Comparison of ENCODE assay signal across 6 worm cellular contexts in the genomic region with DNA sequence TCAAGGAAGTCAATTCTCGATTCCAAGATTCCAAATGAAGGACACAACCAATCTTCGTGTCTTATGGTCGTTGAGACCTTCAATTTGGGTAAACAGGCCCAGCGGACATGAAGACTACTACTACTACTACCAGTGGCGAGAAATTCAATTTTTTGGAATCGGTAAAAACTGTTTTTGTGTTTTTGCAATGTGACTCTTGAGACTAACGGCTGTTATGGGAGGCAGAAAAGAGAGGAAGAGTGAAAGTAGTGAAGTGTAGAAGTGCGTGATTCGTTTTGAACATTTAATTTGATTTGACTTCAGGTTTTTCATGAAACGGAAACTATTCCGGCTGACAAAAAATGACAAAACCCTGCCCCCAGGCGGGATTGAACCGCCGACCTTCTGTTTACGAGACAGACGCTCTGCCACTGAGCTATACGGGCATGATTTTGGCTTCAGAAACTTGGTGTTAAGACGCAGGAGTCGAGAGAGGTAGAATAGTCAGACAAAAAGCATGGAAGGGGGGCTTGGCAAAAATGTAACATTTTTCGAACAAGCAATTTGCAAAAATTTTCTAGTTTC.
TF ChIP-seq lines count a peak whose summit lies in the region.

No protein-coding gene starts in this region.

TF ChIP-seq in whole organism, L1 larva, 84 proteins besides CTCF, POLR2A, EP300 and RAD21 (continues in another document):
- TF ChIP-seq ceh-88 (GFP tag; IDR thresholded peaks at IDR 0.05; lab: Robert Waterston, UW) (no peak), nhr-12 (tag; optimal IDR thresholded peaks at IDR 0.05; lab: Kevin White, UChicago) (no peak), aha-1 (tag; optimal IDR thresholded peaks at IDR 0.05; lab: Kevin White, UChicago) (no peak), mef-2 (tag; optimal IDR thresholded peaks at IDR 0.05; lab: Kevin White, UChicago) (no peak), unc-86 (tag; optimal IDR thresholded peaks at IDR 0.05; lab: Kevin White, UChicago) (no peak), fkh-10 (GFP tag; optimal IDR thresholded peaks at IDR 0.05; lab: Kevin White, UChicago) (peak; percentile 27), nhr-76 (tag; optimal IDR thresholded peaks at IDR 0.05; lab: Kevin White, UChicago) (no peak), ceh-8 (GFP tag; optimal IDR thresholded peaks at IDR 0.05; lab: Kevin White, UChicago) (no peak), nhr-90 (tag; optimal IDR thresholded peaks at IDR 0.05; lab: Kevin White, UChicago; ENCODE audit: poor library complexity) (peak; percentile 37), nhr-84 (tag; optimal IDR thresholded peaks at IDR 0.05; lab: Kevin White, UChicago) (no peak), efl-1 (optimal IDR thresholded peaks at IDR 0.05; lab: Kevin White, UChicago) (peak; percentile 21 to 51), efl-1 (GFP tag; optimal IDR thresholded peaks at IDR 0.05 in 1 of 2; lab: Kevin White, UChicago) (peak; percentile 22 to 74), efl-3 (GFP tag; optimal IDR thresholded peaks at IDR 0.05; lab: Kevin White, UChicago) (no peak), unc-130 (tag; optimal IDR thresholded peaks at IDR 0.05; lab: Kevin White, UChicago) (peak; percentile 30)

TF ChIP-seq in whole organism, L2 larva, 48 proteins besides CTCF, POLR2A, EP300 and RAD21 (continues in another document):
- TF ChIP-seq skn-1 (tag; optimal IDR thresholded peaks at IDR 0.05; lab: Kevin White, UChicago) (no peak), C34F6.9 (tag; optimal IDR thresholded peaks at IDR 0.05; lab: Kevin White, UChicago) (peak; percentile 50), nhr-237 (tag; optimal IDR thresholded peaks at IDR 0.05; lab: Kevin White, UChicago) (no peak), ama-1 (optimal IDR thresholded peaks at IDR 0.05; lab: Kevin White, UChicago) (no peak), F13H6.1 (tag; optimal IDR thresholded peaks at IDR 0.05; lab: Kevin White, UChicago) (no peak), sma-9 (GFP tag; optimal IDR thresholded peaks at IDR 0.05; lab: Kevin White, UChicago) (no peak), sma-9 (tag; optimal IDR thresholded peaks at IDR 0.05; lab: Kevin White, UChicago) (no peak), crh-2 (tag; optimal IDR thresholded peaks at IDR 0.05; lab: Kevin White, UChicago) (peak; percentile 30), nhr-6 (tag; optimal IDR thresholded peaks at IDR 0.05; lab: Kevin White, UChicago) (peak; percentile 15), unc-55 (GFP tag; optimal IDR thresholded peaks at IDR 0.05; lab: Kevin White, UChicago) (peak; percentile 31), fos-1 (tag; optimal IDR thresholded peaks at IDR 0.05; lab: Kevin White, UChicago) (peak; percentile 43), ztf-1 (GFP tag; conservative IDR thresholded peaks at IDR 0.05; lab: Robert Waterston, UW) (no peak), lin-13 (GFP tag; optimal IDR thresholded peaks at IDR 0.05; lab: Kevin White, UChicago) (peak; percentile 62), nhr-21 (tag; optimal IDR thresholded peaks at IDR 0.05; lab: Kevin White, UChicago) (peak; percentile 41), lsy-2 (tag; optimal IDR thresholded peaks at IDR 0.05; lab: Kevin White, UChicago) (peak; percentile 38 to 48)

TF ChIP-seq in whole organism, L3 larva, 47 proteins besides CTCF, POLR2A, EP300 and RAD21 (continues in another document):
- no peak for TF ChIP-seq sea-2 (GFP tag; optimal IDR thresholded peaks at IDR 0.05; lab: Kevin White, UChicago)
- TF ChIP-seq unc-62 (GFP tag; optimal IDR thresholded peaks at IDR 0.05; lab: Kevin White, UChicago), result no peak
- TF ChIP-seq ceh-28 (tag; optimal IDR thresholded peaks at IDR 0.05; lab: Kevin White, UChicago), result no peak
- TF ChIP-seq skn-1 (tag; optimal IDR thresholded peaks at IDR 0.05; lab: Kevin White, UChicago), result peak; percentile 51
- TF ChIP-seq nhr-237 (tag; optimal IDR thresholded peaks at IDR 0.05; lab: Kevin White, UChicago), result no peak
- no peak for TF ChIP-seq nhr-67 (tag; optimal IDR thresholded peaks at IDR 0.05; lab: Kevin White, UChicago)
- TF ChIP-seq lsy-12 (tag; optimal IDR thresholded peaks at IDR 0.05; lab: Kevin White, UChicago), result peak; percentile 53
- TF ChIP-seq daf-12 (tag; optimal IDR thresholded peaks at IDR 0.05; lab: Kevin White, UChicago), result no peak
- TF ChIP-seq nhr-43 (tag; optimal IDR thresholded peaks at IDR 0.05; lab: Kevin White, UChicago; ENCODE audit: poor library complexity, severe bottlenecking), result peak; percentile 15
- TF ChIP-seq pqm-1 (tag; optimal IDR thresholded peaks at IDR 0.05; lab: Kevin White, UChicago), result peak; percentile 3
- no peak for TF ChIP-seq ztf-4 (tag; optimal IDR thresholded peaks at IDR 0.05; lab: Kevin White, UChicago)
- peak; percentile 7 for TF ChIP-seq lin-15B (tag; optimal IDR thresholded peaks at IDR 0.05; lab: Kevin White, UChicago)
- peak; percentile 34 for TF ChIP-seq nhr-23 (tag; optimal IDR thresholded peaks at IDR 0.05; lab: Kevin White, UChicago)
- no peak for TF ChIP-seq elt-1 (tag; optimal IDR thresholded peaks at IDR 0.05; lab: Kevin White, UChicago)
- TF ChIP-seq ceh-16 (tag; optimal IDR thresholded peaks at IDR 0.05; lab: Kevin White, UChicago), result no peak

TF ChIP-seq in whole organism, L4 larva, 104 proteins besides CTCF, POLR2A, EP300 and RAD21 (continues in another document):
- TF ChIP-seq madf-5 (GFP tag; IDR thresholded peaks at IDR 0.05; lab: Robert Waterston, UW) (peak; percentile 40 to 79; a peak in 2 of 4 replicates), dmd-6 (GFP tag; IDR thresholded peaks at IDR 0.05; lab: Robert Waterston, UW) (peak; percentile 66), duxl-1 (tag; optimal IDR thresholded peaks at IDR 0.05; lab: Kevin White, UChicago; ENCODE audit: poor library complexity) (peak; percentile 71), mxl-3 (GFP tag; optimal IDR thresholded peaks at IDR 0.05; lab: Kevin White, UChicago) (peak; percentile 40), saeg-2 (GFP tag; IDR thresholded peaks at IDR 0.05; lab: Robert Waterston, UW) (peak; percentile 65), daf-16 (GFP tag; optimal IDR thresholded peaks at IDR 0.05; lab: Kevin White, UChicago) (peak; percentile 49 to 75), daf-16 (tag; optimal IDR thresholded peaks at IDR 0.05; lab: Kevin White, UChicago) (peak; percentile 90), ZK337.2 (GFP tag; IDR thresholded peaks at IDR 0.05; lab: Robert Waterston, UW) (peak; percentile 77), mdt-29 (GFP tag; IDR thresholded peaks at IDR 0.05; lab: Robert Waterston, UW) (0 out of 2 replicates have a peak, but pooled peaks have one; percentile 22), ceh-82 (tag; optimal IDR thresholded peaks at IDR 0.05; lab: Kevin White, UChicago) (no peak), unc-62 (GFP tag; optimal IDR thresholded peaks at IDR 0.05 in 1 of 2; lab: Kevin White, UChicago) (peak in 1 of 2 experiments; percentile 70), unc-62 (tag; optimal IDR thresholded peaks at IDR 0.05; lab: Kevin White, UChicago) (no peak), ceh-20 (GFP tag; IDR thresholded peaks at IDR 0.05; lab: Robert Waterston, UW) (peak; percentile 54; the same call in 1 of the 2 replicates), zip-11 (GFP tag; IDR thresholded peaks at IDR 0.05; lab: Robert Waterston, UW) (no peak)

TF ChIP-seq in whole organism, late embryonic, 69 proteins besides CTCF, POLR2A, EP300 and RAD21:
- TF ChIP-seq ref-2 (tag; optimal IDR thresholded peaks at IDR 0.05; lab: Kevin White, UChicago) (no peak), hlh-6 (tag; optimal IDR thresholded peaks at IDR 0.05; lab: Kevin White, UChicago) (peak; percentile 29), ceh-18 (tag; optimal IDR thresholded peaks at IDR 0.05; lab: Kevin White, UChicago) (peak; percentile 27)

TF ChIP-seq in whole organism, young adult, 124 proteins besides CTCF, POLR2A, EP300 and RAD21 (continues in another document):
- TF ChIP-seq pbrm-1 (GFP tag; IDR thresholded peaks at IDR 0.05; lab: Robert Waterston, UW), result peak; percentile 56; the same call in 1 of the 2 replicates
- peak; percentile 37 for TF ChIP-seq athp-1 (tag; optimal IDR thresholded peaks at IDR 0.05; lab: Kevin White, UChicago)
- TF ChIP-seq dpl-1 (GFP tag; optimal IDR thresholded peaks at IDR 0.05; lab: Kevin White, UChicago), result no peak
- TF ChIP-seq nhr-179 (tag; optimal IDR thresholded peaks at IDR 0.05; lab: Kevin White, UChicago), result no peak
- 0 out of 2 replicates have a peak, but pooled peaks have one; percentile 13 for TF ChIP-seq D2030.7 (GFP tag; IDR thresholded peaks at IDR 0.05; lab: Robert Waterston, UW)
- TF ChIP-seq mel-28 (tag; optimal IDR thresholded peaks at IDR 0.05; lab: Kevin White, UChicago; ENCODE audit: borderline replicate concordance), result no peak
- TF ChIP-seq tbp1 (GFP tag; optimal IDR thresholded peaks at IDR 0.05; lab: Kevin White, UChicago), result peak; percentile 92
- peak; percentile 30; the same call in 1 of the 2 replicates for TF ChIP-seq C06A6.2 (GFP tag; conservative IDR thresholded peaks at IDR 0.05; lab: Robert Waterston, UW)
- TF ChIP-seq dpff-1 (tag; optimal IDR thresholded peaks at IDR 0.05; lab: Kevin White, UChicago), result no peak
- TF ChIP-seq F23B12.7 (tag; optimal IDR thresholded peaks at IDR 0.05; lab: Kevin White, UChicago; ENCODE audit: insufficient read depth), result peak; percentile 71
- TF ChIP-seq T07F8.4 (tag; optimal IDR thresholded peaks at IDR 0.05; lab: Kevin White, UChicago), result no peak
- TF ChIP-seq hlh-12 (tag; optimal IDR thresholded peaks at IDR 0.05; lab: Kevin White, UChicago), result no peak
- TF ChIP-seq nfya-1 (tag; optimal IDR thresholded peaks at IDR 0.05; lab: Kevin White, UChicago; ENCODE audit: borderline replicate concordance, insufficient read depth), result no peak
- TF ChIP-seq lin-35 (GFP tag; optimal IDR thresholded peaks at IDR 0.05; lab: Kevin White, UChicago), result peak in 1 of 3 experiments; percentile 44
- no peak for TF ChIP-seq ceh-100 (GFP tag; IDR thresholded peaks at IDR 0.05; lab: Robert Waterston, UW)
- no peak for TF ChIP-seq hsf-1 (GFP tag; IDR thresholded peaks at IDR 0.05; lab: Robert Waterston, UW)
- TF ChIP-seq Y56A3A.18 (GFP tag; IDR thresholded peaks at IDR 0.05; lab: Robert Waterston, UW), result no peak
- TF ChIP-seq xnd-1 (tag; optimal IDR thresholded peaks at IDR 0.05; lab: Kevin White, UChicago), result no peak
- peak; percentile 93 for TF ChIP-seq lin-26 (GFP tag; IDR thresholded peaks at IDR 0.05; lab: Robert Waterston, UW)
- no peak for TF ChIP-seq nhr-120 (GFP tag; IDR thresholded peaks at IDR 0.05; lab: Robert Waterston, UW)
- peak; percentile 63 for TF ChIP-seq die-1 (tag; optimal IDR thresholded peaks at IDR 0.05; lab: Kevin White, UChicago)
- TF ChIP-seq F57C9.4 (tag; optimal IDR thresholded peaks at IDR 0.05; lab: Kevin White, UChicago), result no peak
- TF ChIP-seq nfyb-1 (GFP tag; IDR thresholded peaks at IDR 0.05; lab: Robert Waterston, UW), result peak; percentile 78; the same call in 1 of the 2 replicates
- no peak for TF ChIP-seq ceh-91 (GFP tag; IDR thresholded peaks at IDR 0.05; lab: Robert Waterston, UW)
- no peak for TF ChIP-seq fkh-3 (tag; optimal IDR thresholded peaks at IDR 0.05; lab: Kevin White, UChicago)
- TF ChIP-seq hmg-20 (GFP tag; IDR thresholded peaks at IDR 0.05; lab: Robert Waterston, UW), result no peak
- no peak for TF ChIP-seq K12H6.12 (tag; optimal IDR thresholded peaks at IDR 0.05; lab: Kevin White, UChicago)
- no peak for TF ChIP-seq nfya-2 (GFP tag; IDR thresholded peaks at IDR 0.05; lab: Robert Waterston, UW)
- no peak for TF ChIP-seq bed-1 (GFP tag; IDR thresholded peaks at IDR 0.05; lab: Robert Waterston, UW)
